Fruit fly (Drosophila melanogaster): Measurements from ENCODE around the gene Pcif1.

- TF ChIP-seq CG12768 (GFP tag; optimal IDR thresholded peaks at IDR 0.05) (no peak), tj (GFP tag; optimal IDR thresholded peaks at IDR 0.05) (no peak), Mnt (GFP tag; optimal IDR thresholded peaks at IDR 0.05) (no peak), cic (GFP tag; optimal IDR thresholded peaks at IDR 0.05) (no peak), toe (GFP tag; optimal IDR thresholded peaks at IDR 0.05) (no peak), CG1620 (GFP tag; optimal IDR thresholded peaks at IDR 0.05) (no peak), CG7101 (tag; optimal IDR thresholded peaks at IDR 0.05) (no peak)
These were observed 33.0 kb downstream of the Pcif1 start for dm6 chr3L:20752964-20753363.

Data from whole organism, adult.